Worm (Caenorhabditis elegans) whole organism, L4/young adult: Measurements from ENCODE around the gene snrp-40.1.

ENCODE experiments used
- W03F9.2 ChIP-seq: fragments of 150-350 bp; optimal IDR thresholded peaks from 2 replicates; lab custom pipeline; 2014; ENCODE audit warnings: missing biosample characterization, missing genetic modification characterization
- dao-5 ChIP-seq: sonication (generic microtip); optimal IDR thresholded peaks from 2 replicates; lab custom pipeline; 2016; ENCODE audit warnings: missing genotype, missing genetic modification characterization, moderate library complexity, missing compliant biosample characterization
- him-1 ChIP-seq: sonication (generic microtip); optimal IDR thresholded peaks from 2 replicates; lab custom pipeline; 2016; ENCODE audit warnings: missing genotype, missing genetic modification reagents, missing genetic modification characterization, missing compliant biosample characterization

Gene snrp-40.1

DNA sequence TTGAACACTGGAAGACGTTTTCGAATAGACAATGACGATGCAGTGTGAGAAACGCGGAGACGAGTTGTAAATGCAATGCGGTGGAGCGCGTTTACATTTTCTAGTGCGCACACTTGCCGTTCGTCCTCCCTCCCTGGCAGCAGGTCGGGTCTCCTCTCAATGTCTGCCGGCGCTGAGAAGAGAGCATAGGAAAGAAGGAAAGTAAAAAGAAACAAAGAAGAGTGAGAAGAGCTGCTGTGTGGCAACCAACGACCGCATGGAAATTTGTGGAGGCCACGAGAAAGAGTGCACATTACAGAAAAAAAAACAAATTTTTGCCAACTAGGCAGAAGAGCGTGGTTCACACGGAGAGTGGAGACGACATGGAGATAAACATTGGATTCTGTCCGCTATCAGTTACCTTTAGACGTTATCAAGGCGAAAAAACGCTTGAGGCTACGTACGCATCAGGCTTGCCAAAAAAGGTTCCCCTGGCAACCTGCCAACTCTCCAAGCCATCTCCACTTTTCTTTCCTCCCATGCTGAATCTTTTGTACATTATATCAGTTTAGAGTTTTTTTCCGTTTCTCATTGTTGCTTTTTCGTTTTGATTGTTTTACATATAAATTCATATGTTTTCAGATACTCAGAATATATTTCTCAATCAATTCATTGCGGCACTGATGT lies at the start of gene snrp-40.1, which contains the start of gene F08G12.3:
TSS of gene snrp-40.1 (minus strand) at position 143 of the 666 bp plus-strand sequence.
TSS of gene F08G12.3 (plus strand) at position 616 of the 666 bp plus-strand sequence.
- TF ChIP-seq him-1 (tag; lab: Kevin White, UChicago) (peak; percentile 37), dao-5 (tag; lab: Kevin White, UChicago) (no peak)

DNA sequence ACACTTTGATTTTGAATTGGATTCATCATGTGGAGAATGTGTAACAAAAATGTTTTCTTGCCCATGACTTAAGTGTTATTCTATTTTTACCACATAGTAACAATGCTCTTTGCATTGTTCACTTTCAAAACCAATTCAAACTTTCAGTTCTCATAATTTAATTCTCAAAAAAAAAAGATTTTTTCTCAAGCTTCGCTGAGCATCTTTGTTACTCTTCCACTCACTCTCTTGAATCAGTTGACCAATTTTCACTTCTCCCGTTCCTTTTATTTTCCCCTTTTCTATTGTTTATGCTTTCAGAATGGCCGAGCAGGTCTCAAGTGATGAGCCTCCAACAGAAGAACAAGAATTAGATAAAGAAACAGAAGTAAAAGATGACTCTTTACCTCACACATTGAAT lies 46.6 kb upstream of the snrp-40.1 start, which contains the start of gene oct-2:
TSS of gene oct-2 (plus strand) at position 301 of the 400 bp plus-strand sequence.
- TF ChIP-seq dao-5 (tag; lab: Kevin White, UChicago) (no peak), W03F9.2 (no peak), him-1 (tag; lab: Kevin White, UChicago) (no peak)

- TF ChIP-seq him-1 (tag; lab: Kevin White, UChicago) (no peak), dao-5 (tag; lab: Kevin White, UChicago) (no peak), W03F9.2 (no peak)
These were observed 45.9 kb upstream of the snrp-40.1 start for ce11 chrX:11345471-11345870.

- TF ChIP-seq W03F9.2: no peak
These were observed 45.3 kb upstream of the snrp-40.1 start for ce11 chrX:11344899-11345298.

DNA sequence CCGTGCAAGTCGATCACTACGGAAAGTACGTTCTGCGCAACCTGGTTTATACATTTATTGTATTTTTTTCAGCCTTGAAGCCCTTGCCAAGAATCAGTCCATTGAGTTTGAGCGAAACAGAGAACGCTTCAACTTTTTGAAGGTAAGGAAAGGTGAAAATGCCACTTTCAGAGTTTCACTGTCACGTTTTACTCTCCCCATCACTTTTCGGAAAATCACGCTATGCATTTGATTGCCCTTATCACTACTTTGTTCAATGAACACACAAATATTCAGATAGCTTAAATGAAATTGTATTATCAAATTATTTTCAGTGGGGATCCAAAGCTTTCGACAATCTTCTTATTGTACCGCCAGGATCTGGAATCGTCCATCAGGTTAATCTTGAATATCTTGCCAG lies 40.9 kb upstream of the snrp-40.1 start:
- TF ChIP-seq dao-5 (tag; lab: Kevin White, UChicago): no peak
- TF ChIP-seq W03F9.2: no peak
- no peak for TF ChIP-seq him-1 (tag; lab: Kevin White, UChicago)

DNA sequence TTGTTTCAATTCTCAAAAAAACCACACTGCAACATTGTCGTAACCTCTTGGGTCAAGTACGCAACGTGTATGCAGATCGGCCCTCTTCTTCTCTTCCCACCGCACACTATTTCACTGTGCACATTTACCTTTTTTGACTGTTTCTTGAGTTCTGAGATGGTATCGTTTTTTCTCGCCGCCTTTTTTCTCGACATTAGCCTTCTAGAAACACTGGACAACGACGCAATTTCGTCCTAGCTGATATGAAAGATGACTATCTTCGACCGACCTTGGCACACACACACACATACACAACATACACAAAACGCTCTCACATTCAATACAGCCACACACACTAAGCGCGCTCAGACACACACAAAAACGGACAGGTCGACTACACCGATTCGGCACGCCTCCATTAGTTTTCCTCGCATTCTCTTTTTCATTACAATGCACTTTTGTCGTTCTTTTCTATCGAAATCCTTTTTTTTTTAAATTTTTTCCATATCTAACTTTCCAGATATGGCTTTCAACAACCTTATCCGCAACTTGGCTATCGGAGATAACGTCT lies 39.9 kb upstream of the snrp-40.1 start, which contains the start of gene aco-1:
TSS of gene aco-1 (plus strand) at position 500 of the 550 bp plus-strand sequence.
- TF ChIP-seq him-1 (tag; lab: Kevin White, UChicago) (no peak), W03F9.2 (peak; percentile 48)

DNA sequence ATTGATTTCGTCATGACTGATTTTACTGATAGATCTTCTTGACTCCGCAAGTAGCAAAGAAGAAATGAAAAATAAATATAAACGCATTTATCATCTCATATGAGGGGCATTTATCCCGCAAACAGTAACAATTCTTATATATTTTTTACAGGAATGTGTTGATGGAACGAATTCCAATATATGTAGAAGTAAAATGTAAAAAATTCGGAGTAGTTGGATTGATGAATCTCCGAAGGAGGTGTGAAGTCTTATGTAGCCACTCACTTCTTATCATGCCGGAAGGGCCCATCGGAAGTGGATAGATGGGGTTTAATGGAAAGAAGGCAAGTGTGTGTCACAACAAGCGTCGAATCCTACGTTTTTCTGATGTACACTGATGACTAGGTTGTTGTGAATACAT lies 38.2 kb upstream of the snrp-40.1 start, which contains the start of gene gcy-9:
TSS of gene gcy-9 (minus strand) at position 101 of the 400 bp plus-strand sequence.
- TF ChIP-seq W03F9.2: no peak
- no peak for TF ChIP-seq him-1 (tag; lab: Kevin White, UChicago)
- no peak for TF ChIP-seq dao-5 (tag; lab: Kevin White, UChicago)

DNA sequence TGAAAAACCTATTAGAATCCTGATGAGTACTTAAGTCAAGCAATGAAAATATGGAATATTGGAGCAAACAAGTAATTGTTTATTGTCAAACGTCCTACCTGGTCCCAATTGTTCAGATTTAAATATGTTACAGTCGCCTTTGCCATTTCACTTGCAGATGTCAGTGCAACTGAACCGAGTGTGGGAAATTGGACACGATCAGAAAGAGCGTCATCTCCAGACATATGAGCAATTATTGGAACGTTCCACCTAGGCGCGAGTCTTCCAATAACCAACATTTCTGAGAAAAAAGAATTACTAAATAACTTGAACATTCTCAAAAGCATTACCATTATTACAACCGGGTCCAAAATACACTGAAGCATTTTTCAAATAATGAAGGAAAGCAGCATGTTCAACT lies 37.5 kb upstream of the snrp-40.1 start:
- no peak for TF ChIP-seq dao-5 (tag; lab: Kevin White, UChicago)
- no peak for TF ChIP-seq W03F9.2
- TF ChIP-seq him-1 (tag; lab: Kevin White, UChicago): no peak

ce11 chrX:11329424-11329823 lies 29.8 kb upstream of the snrp-40.1 start, which contains the start of gene npr-9:
Gene npr-9 (plus strand): TSS chrX:11329724.
- TF ChIP-seq dao-5 (tag; lab: Kevin White, UChicago): no peak
- TF ChIP-seq him-1 (tag; lab: Kevin White, UChicago): no peak
- TF ChIP-seq W03F9.2: no peak

ce11 chrX:11328710-11329109 lies 29.1 kb upstream of the snrp-40.1 start:
- TF ChIP-seq W03F9.2 (no peak), him-1 (tag; lab: Kevin White, UChicago) (no peak), dao-5 (tag; lab: Kevin White, UChicago) (no peak)

- TF ChIP-seq dao-5 (tag; lab: Kevin White, UChicago): no peak
- TF ChIP-seq W03F9.2: no peak
- TF ChIP-seq him-1 (tag; lab: Kevin White, UChicago): no peak
These were observed 27.2 kb upstream of the snrp-40.1 start, which contains the start of gene ZK455.5 for ce11 chrX:11326827-11327226. Gene ZK455.5 (minus strand): TSS chrX:11326927.

DNA sequence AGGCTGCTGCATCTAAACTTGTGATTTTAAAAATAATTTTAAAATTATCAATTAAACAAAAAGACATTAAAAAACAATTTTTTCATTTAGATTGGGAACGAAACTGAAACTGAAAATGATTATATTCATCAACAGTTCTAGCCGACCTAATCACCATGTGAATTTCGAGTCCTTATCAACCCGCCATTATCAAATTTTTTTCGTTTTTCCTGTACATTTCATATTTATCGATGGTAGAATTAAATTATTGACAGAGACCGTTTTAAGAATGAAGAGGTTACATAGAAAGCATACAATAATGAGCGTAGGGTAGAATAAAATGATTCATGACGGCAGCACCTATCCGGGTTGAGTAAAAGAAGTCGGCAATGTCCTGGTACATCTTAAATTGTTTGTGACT lies 24.7 kb upstream of the snrp-40.1 start, which contains the start of gene asm-2:
TSS of gene asm-2 (minus strand) at position 12 of the 400 bp plus-strand sequence.
- TF ChIP-seq W03F9.2 (no peak), dao-5 (tag; lab: Kevin White, UChicago) (no peak), him-1 (tag; lab: Kevin White, UChicago) (no peak)

DNA sequence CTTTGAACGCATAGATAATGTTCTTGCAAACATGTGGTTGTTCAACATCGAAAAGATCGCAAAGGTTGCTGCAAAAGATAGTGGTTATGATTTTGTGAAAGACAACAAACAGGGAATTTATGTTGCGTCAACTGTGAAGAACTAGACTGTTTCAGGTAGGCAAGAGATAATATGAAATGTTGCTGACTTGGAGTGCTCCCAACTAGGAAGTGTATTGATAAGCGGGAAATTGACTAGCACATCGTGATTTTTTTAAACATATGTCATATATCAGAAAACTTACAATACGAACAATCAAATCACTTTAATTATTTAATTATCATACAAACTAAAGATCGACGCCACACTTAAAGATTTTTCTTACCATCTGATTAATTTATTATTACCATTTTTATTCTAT lies 23.6 kb upstream of the snrp-40.1 start:
- TF ChIP-seq W03F9.2: no peak
- no peak for TF ChIP-seq dao-5 (tag; lab: Kevin White, UChicago)
- no peak for TF ChIP-seq him-1 (tag; lab: Kevin White, UChicago)

DNA sequence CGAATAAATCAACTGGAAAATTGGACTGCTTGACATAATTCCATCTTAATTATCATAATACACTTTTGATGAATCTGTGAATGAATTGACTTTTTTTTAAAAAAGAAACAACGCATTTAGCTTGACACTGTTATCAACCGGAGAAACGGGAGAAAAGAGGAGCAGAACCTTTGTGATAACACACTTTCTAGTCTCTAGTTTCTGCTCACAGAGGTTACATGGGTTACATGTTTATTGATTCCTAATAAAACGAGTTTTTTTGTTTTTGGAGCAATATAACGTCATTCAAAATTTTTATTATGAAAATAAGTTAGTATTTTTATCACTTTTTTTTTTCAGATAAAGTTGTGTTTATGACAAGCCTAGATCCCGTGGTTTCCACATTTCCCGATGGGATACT lies 18.4 kb upstream of the snrp-40.1 start, which contains the start of gene hizr-1:
TSS of gene hizr-1 (plus strand) at position 340 of the 400 bp plus-strand sequence.
- TF ChIP-seq dao-5 (tag; lab: Kevin White, UChicago): no peak
- TF ChIP-seq W03F9.2: no peak
- no peak for TF ChIP-seq him-1 (tag; lab: Kevin White, UChicago)
